Worm (Caenorhabditis elegans): ENCODE results near the gene C45H4.13.

DNA sequence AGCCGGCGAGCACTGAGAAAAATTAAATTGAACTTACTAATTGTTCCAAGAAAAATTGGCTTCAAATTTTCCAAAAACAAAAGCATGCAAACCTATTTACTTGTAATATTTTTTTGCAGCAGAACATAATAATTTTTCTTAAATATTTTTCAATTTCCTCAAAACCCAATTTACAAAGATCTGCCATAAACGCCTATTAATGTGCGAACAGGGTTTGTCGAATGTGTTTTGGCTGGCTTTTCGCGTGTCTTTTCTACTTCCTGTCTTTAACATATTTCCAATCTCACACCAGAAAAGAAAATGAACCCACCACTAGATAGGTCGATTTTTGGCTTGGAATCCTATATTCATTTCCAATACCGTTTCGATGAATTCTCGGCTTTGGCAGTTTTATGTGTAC, 24.5 kb upstream of the C45H4.13 start, which contains the start of gene C45H4.18:
- no peak for TF ChIP-seq med-1 (GFP tag; optimal IDR thresholded peaks at IDR 0.05; ENCODE audit: insufficient read depth)
- TF ChIP-seq klf-2 (GFP tag; conservative IDR thresholded peaks at IDR 0.05): no peak
- no peak for TF ChIP-seq ref-1 (GFP tag; conservative IDR thresholded peaks at IDR 0.05)
- no peak for TF ChIP-seq T22C8.4 (GFP tag; IDR thresholded peaks at IDR 0.05)
- no peak for TF ChIP-seq ztf-29 (GFP tag; IDR thresholded peaks at IDR 0.05)

All from whole organism, midembryonic.